Worm (Caenorhabditis elegans) whole organism, L1 larva: Measurements from ENCODE around the gene ZK666.1.

Source experiments
- C04F5.9 ChIP-seq: sonication (generic microtip); optimal IDR thresholded peaks from 2 replicates; lab custom pipeline; 2016; ENCODE audit warnings: missing genetic modification characterization, missing compliant biosample characterization
- C16A3.4 ChIP-seq: fragments of 150-350 bp; optimal IDR thresholded peaks from 2 replicates; lab custom pipeline; 2014; ENCODE audit warnings: missing biosample characterization, missing genetic modification characterization
- F16B12.6 ChIP-seq: fragments of 150-350 bp; optimal IDR thresholded peaks from 2 replicates; lab custom pipeline; 2014; ENCODE audit warnings: missing biosample characterization, missing genetic modification characterization
- alr-1 ChIP-seq: fragments of 200-800 bp; sonication (Bioruptor generic); optimal IDR thresholded peaks from 2 replicates; lab custom pipeline; 2018; ENCODE audit warnings: borderline replicate concordance, mild to moderate bottlenecking, missing genetic modification characterization, missing compliant biosample characterization
- ama-1 ChIP-seq: fragments of 150-350 bp; optimal IDR thresholded peaks from 2 replicates; lab custom pipeline; 2014
- blmp-1 ChIP-seq: fragments of 150-350 bp; optimal IDR thresholded peaks from 2 replicates; lab custom pipeline; 2014; ENCODE audit warnings: missing biosample characterization, missing genetic modification characterization
- ceh-63 ChIP-seq: fragments of 200-800 bp; sonication (Bioruptor generic); optimal IDR thresholded peaks from 2 replicates; lab custom pipeline; 2018; ENCODE audit warnings: mild to moderate bottlenecking, missing genetic modification characterization, missing compliant biosample characterization
- ceh-82 ChIP-seq, 3 experiments: fragments of 150-350 bp in 1 of 3; sonication (generic microtip) in 2 of 3; optimal IDR thresholded peaks; 2 replicates each; lab custom pipeline; 2014 to 2017; ENCODE audit warnings: missing biosample characterization in 3 of 3, missing genetic modification characterization in 3 of 3
- ceh-90 ChIP-seq: sonication (generic microtip); optimal IDR thresholded peaks from 2 replicates; lab custom pipeline; 2016; ENCODE audit warnings: missing genetic modification characterization, missing compliant biosample characterization
- dpl-1 ChIP-seq, 3 experiments: fragments of 150-350 bp in 2 of 3; sonication (generic microtip) in 1 of 3; optimal IDR thresholded peaks; 2 replicates each; lab custom pipeline; 2014 to 2017; ENCODE audit warnings: missing biosample characterization in 3 of 3, missing genetic modification characterization in 3 of 3, missing genetic modification reagents in 3 of 3
- dsc-1 ChIP-seq: sonication (generic microtip); optimal IDR thresholded peaks from 2 replicates; lab custom pipeline; 2016; ENCODE audit warnings: mild to moderate bottlenecking, missing genetic modification characterization, missing compliant biosample characterization
- efl-1 ChIP-seq, 4 experiments: fragments of 150-350 bp; optimal IDR thresholded peaks in 3 of 4; peaks in 1 of 4; 1 replicate in 1 of 4; 2 replicates in 3 of 4; lab custom pipeline; 2014; ENCODE audit warnings: missing biosample characterization in 2 of 4, missing genetic modification characterization in 2 of 4, missing genetic modification reagents in 2 of 4
- efl-3 ChIP-seq: fragments of 200-800 bp; sonication (Bioruptor generic); optimal IDR thresholded peaks from 2 replicates; lab custom pipeline; 2018; ENCODE audit warnings: mild to moderate bottlenecking, missing genetic modification characterization, missing compliant biosample characterization
- egl-13 ChIP-seq: sonication (generic microtip); optimal IDR thresholded peaks from 2 replicates; lab custom pipeline; 2016; ENCODE audit warnings: missing genotype, missing genetic modification reagents, missing genetic modification characterization, missing compliant biosample characterization
- egl-27 ChIP-seq, 2 experiments: fragments of 150-350 bp in 1 of 2; sonication (generic microtip); optimal IDR thresholded peaks; 3 replicates each; lab custom pipeline; 2017 to 2018; ENCODE audit warnings: missing biosample characterization in 2 of 2, missing genetic modification characterization in 2 of 2, missing genetic modification reagents in 2 of 2
- elt-2 ChIP-seq: sonication (generic microtip); optimal IDR thresholded peaks from 2 replicates; lab custom pipeline; 2016; ENCODE audit warnings: missing genetic modification characterization, mild to moderate bottlenecking, inconsistent platforms, missing compliant biosample characterization, missing genetic modification reagents
- elt-3 ChIP-seq, 6 experiments: fragments of 150-350 bp in 1 of 6; sonication (generic microtip); optimal IDR thresholded peaks; 2 replicates each; lab custom pipeline; 2017 to 2018; ENCODE audit warnings: missing biosample characterization in 6 of 6, missing genetic modification characterization in 6 of 6, inconsistent platforms in 1 of 6
- ets-5 ChIP-seq: fragments of 200-800 bp; sonication (Bioruptor generic); IDR thresholded peaks from 2 replicates; pipeline ENCODE4 v1.3.6; 2022; ENCODE audit warnings: missing genetic modification characterization, missing compliant biosample characterization
- fkh-10 ChIP-seq: sonication (generic microtip); optimal IDR thresholded peaks from 2 replicates; lab custom pipeline; 2017; ENCODE audit warnings: missing biosample characterization, missing genetic modification reagents, missing genetic modification characterization
- fkh-8 ChIP-seq: sonication (generic microtip); optimal IDR thresholded peaks from 2 replicates; lab custom pipeline; 2016; ENCODE audit warnings: mild to moderate bottlenecking, missing genetic modification characterization, missing compliant biosample characterization
- fos-1 ChIP-seq: fragments of 150-350 bp; optimal IDR thresholded peaks from 2 replicates; lab custom pipeline; 2014; ENCODE audit warnings: missing biosample characterization, missing genetic modification characterization
- grh-1 ChIP-seq: fragments of 200-800 bp; sonication (Bioruptor generic); IDR thresholded peaks from 2 replicates; pipeline ENCODE4 v1.3.6; 2022; ENCODE audit warnings: missing genetic modification reagents, missing genetic modification characterization, missing compliant biosample characterization
- irx-1 ChIP-seq: sonication (generic microtip); optimal IDR thresholded peaks from 2 replicates; lab custom pipeline; 2016; ENCODE audit warnings: missing genetic modification characterization, missing compliant biosample characterization
- jun-1 ChIP-seq: fragments of 150-350 bp; optimal IDR thresholded peaks from 2 replicates; lab custom pipeline; 2014; ENCODE audit warnings: missing biosample characterization, missing genetic modification reagents, missing genetic modification characterization
- lin-13 ChIP-seq: fragments of 150-350 bp; optimal IDR thresholded peaks from 2 replicates; lab custom pipeline; 2014; ENCODE audit warnings: missing biosample characterization, missing genetic modification reagents, missing genetic modification characterization
- lin-14 ChIP-seq: fragments of 200-800 bp; sonication (Bioruptor generic); optimal IDR thresholded peaks from 2 replicates; lab custom pipeline; 2018; ENCODE audit warnings: mild to moderate bottlenecking, missing genetic modification characterization, moderate library complexity, missing compliant biosample characterization
- lin-35 ChIP-seq, 2 experiments: fragments of 150-350 bp; optimal IDR thresholded peaks; 2 replicates each; lab custom pipeline; 2014; ENCODE audit warnings: missing biosample characterization in 2 of 2, missing genetic modification characterization in 2 of 2, missing genetic modification reagents in 2 of 2
- lin-39 ChIP-seq: fragments of 150-350 bp; optimal IDR thresholded peaks from 2 replicates; lab custom pipeline; 2014; ENCODE audit warnings: missing biosample characterization, missing genetic modification reagents, missing genetic modification characterization
- lsy-2 ChIP-seq, 2 experiments: fragments of 150-350 bp; optimal IDR thresholded peaks; 2 replicates each; lab custom pipeline; 2014; ENCODE audit warnings: missing biosample characterization in 2 of 2, missing genetic modification characterization in 2 of 2
- mdl-1 ChIP-seq, 2 experiments: fragments of 150-350 bp; optimal IDR thresholded peaks; 2 replicates each; lab custom pipeline; 2014 to 2017; ENCODE audit warnings: missing biosample characterization in 2 of 2, missing genetic modification characterization in 2 of 2, inconsistent platforms in 1 of 2
- mep-1 ChIP-seq: fragments of 150-350 bp; optimal IDR thresholded peaks from 2 replicates; lab custom pipeline; 2014; ENCODE audit warnings: missing biosample characterization, missing genetic modification characterization
- nhr-19 ChIP-seq: fragments of 200-800 bp; sonication (Bioruptor generic); conservative IDR thresholded peaks from 2 replicates; pipeline ENCODE4 v1.3.6; 2022; ENCODE audit warnings: missing genetic modification characterization, missing compliant biosample characterization
- nhr-20 ChIP-seq: sonication (generic microtip); optimal IDR thresholded peaks from 2 replicates; lab custom pipeline; 2016; ENCODE audit warnings: mild to moderate bottlenecking, missing genetic modification characterization, missing compliant biosample characterization
- nhr-237 ChIP-seq: fragments of 150-350 bp; optimal IDR thresholded peaks from 2 replicates; lab custom pipeline; 2014; ENCODE audit warnings: missing biosample characterization, missing genetic modification characterization
- nhr-28 ChIP-seq: fragments of 150-350 bp; optimal IDR thresholded peaks from 2 replicates; lab custom pipeline; 2014; ENCODE audit warnings: missing biosample characterization, missing genetic modification characterization
- nhr-71 ChIP-seq: sonication (generic microtip); optimal IDR thresholded peaks from 2 replicates; lab custom pipeline; 2016; ENCODE audit warnings: mild to moderate bottlenecking, missing genetic modification characterization, moderate library complexity, missing compliant biosample characterization
- nhr-85 ChIP-seq: sonication (generic microtip); peaks from one replicate; lab custom pipeline; 2016; ENCODE audit warnings: missing genetic modification characterization, inconsistent platforms, missing compliant biosample characterization
- pax-3 ChIP-seq: fragments of 200-800 bp; sonication (Bioruptor generic); optimal IDR thresholded peaks from 2 replicates; lab custom pipeline; 2018; ENCODE audit warnings: mild to moderate bottlenecking, missing genetic modification characterization, moderate library complexity, missing compliant biosample characterization
- pqm-1 ChIP-seq: sonication (generic microtip); optimal IDR thresholded peaks from 3 replicates; lab custom pipeline; 2017; ENCODE audit warnings: missing biosample characterization, missing genetic modification characterization
- skn-1 ChIP-seq: fragments of 150-350 bp; optimal IDR thresholded peaks from 2 replicates; lab custom pipeline; 2014; ENCODE audit warnings: missing biosample characterization, missing genetic modification characterization
- snpc-4 ChIP-seq: fragments of 150-350 bp; optimal IDR thresholded peaks from 2 replicates; lab custom pipeline; 2014; ENCODE audit warnings: missing biosample characterization, missing genetic modification characterization
- snu-23 ChIP-seq: sonication (generic microtip); optimal IDR thresholded peaks from 2 replicates; lab custom pipeline; 2016; ENCODE audit warnings: missing genetic modification characterization, missing compliant biosample characterization
- sox-4 ChIP-seq: sonication (generic microtip); optimal IDR thresholded peaks from 2 replicates; lab custom pipeline; 2016; ENCODE audit warnings: missing genetic modification characterization, missing compliant biosample characterization
- sptf-1 ChIP-seq: fragments of 150-350 bp; optimal IDR thresholded peaks from 2 replicates; lab custom pipeline; 2014; ENCODE audit warnings: missing biosample characterization, missing genetic modification characterization
- sup-37 ChIP-seq: fragments of 200-800 bp; sonication (Bioruptor generic); optimal IDR thresholded peaks from 2 replicates; lab custom pipeline; 2018; ENCODE audit warnings: mild to moderate bottlenecking, missing genetic modification characterization, missing compliant biosample characterization
- swsn-7 ChIP-seq: sonication (generic microtip); optimal IDR thresholded peaks from 2 replicates; lab custom pipeline; 2016; ENCODE audit warnings: missing genetic modification characterization, missing compliant biosample characterization
- tlp-1 ChIP-seq: fragments of 150-350 bp; optimal IDR thresholded peaks from 2 replicates; lab custom pipeline; 2014; ENCODE audit warnings: missing biosample characterization, missing genetic modification characterization
- unc-62 ChIP-seq: fragments of 150-350 bp; optimal IDR thresholded peaks from 2 replicates; lab custom pipeline; 2014; ENCODE audit warnings: missing biosample characterization, missing genetic modification reagents, missing genetic modification characterization
- unc-86 ChIP-seq: sonication (generic microtip); optimal IDR thresholded peaks from 2 replicates; lab custom pipeline; 2016; ENCODE audit warnings: missing genetic modification characterization, missing compliant biosample characterization
- zag-1 ChIP-seq: fragments of 150-350 bp; optimal IDR thresholded peaks from 2 replicates; lab custom pipeline; 2014; ENCODE audit warnings: missing biosample characterization, missing genetic modification characterization
- zip-4 ChIP-seq: fragments of 200-800 bp; sonication (Bioruptor generic); optimal IDR thresholded peaks from 2 replicates; lab custom pipeline; 2018; ENCODE audit warnings: mild to moderate bottlenecking, missing genetic modification characterization, moderate library complexity, missing compliant biosample characterization
- ztf-11 ChIP-seq, 2 experiments: sonication (generic microtip); optimal IDR thresholded peaks; 2 replicates each; lab custom pipeline; 2016 to 2017; ENCODE audit warnings: missing genetic modification characterization in 2 of 2, missing biosample characterization in 1 of 2, missing compliant biosample characterization in 1 of 2

The ZK666.1 gene

DNA sequence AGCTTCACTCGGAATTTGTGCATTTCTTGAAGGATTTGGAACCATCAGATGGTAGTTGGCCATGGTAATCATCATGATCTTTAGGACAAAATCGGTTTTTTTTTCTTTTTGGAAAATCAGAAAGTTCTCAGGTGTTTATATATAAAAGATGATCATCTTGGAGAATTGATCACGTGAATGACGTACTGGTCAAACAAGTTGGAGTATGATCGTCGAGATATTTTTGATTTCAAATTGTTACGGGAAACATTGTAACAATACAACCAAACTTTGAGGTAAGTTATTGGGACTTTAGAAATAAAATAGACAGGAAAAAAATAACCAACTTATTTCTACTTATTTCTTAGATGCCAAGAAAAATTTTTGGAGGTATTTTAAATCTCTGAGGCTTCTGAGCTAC lies 47.9 kb upstream of the ZK666.1 start, which contains the start of gene F59B10.4 (continued):
- no peak for TF ChIP-seq grh-1
- TF ChIP-seq zip-4 (GFP tag; lab: Kevin White, UChicago), result no peak
- no peak for TF ChIP-seq egl-13 (tag; lab: Kevin White, UChicago)
- TF ChIP-seq sup-37, result no peak
- no peak for TF ChIP-seq tlp-1

DNA sequence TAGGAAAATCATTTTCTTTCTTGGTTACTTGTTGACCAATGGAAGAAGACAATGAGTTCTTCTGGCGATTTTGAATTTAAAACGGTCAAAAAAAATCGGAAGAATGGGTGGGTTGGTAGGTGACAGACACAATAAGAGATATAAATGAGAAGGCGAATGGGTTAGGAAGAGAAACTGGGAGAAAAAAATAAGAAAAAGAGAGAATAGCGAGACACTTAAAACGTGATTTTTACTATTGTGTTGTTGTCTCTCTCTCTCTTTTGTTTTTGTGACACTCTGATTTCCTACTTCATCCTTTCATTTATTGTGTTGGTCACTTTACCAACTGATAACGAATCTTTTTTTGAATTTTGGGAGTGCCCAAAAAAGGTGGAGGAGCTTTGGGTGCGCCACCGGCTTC lies 45.2 kb upstream of the ZK666.1 start:
- TF ChIP-seq nhr-237 (tag; lab: Kevin White, UChicago) (no peak), elt-3 (tag; optimal IDR thresholded peaks at IDR 0.05; lab: Kevin White, UChicago) (peak in 2 of 6 experiments; percentile 4 to 8), lin-35 (GFP tag; optimal IDR thresholded peaks at IDR 0.05; lab: Kevin White, UChicago) (peak in 1 of 2 experiments; percentile 24), blmp-1 (tag; lab: Kevin White, UChicago) (peak; percentile 74), pax-3 (tag; lab: Kevin White, UChicago) (no peak), lin-39 (tag; lab: Kevin White, UChicago) (no peak), F16B12.6 (no peak), nhr-71 (tag; lab: Kevin White, UChicago) (peak; percentile 25), pqm-1 (tag; lab: Kevin White, UChicago) (no peak), snu-23 (GFP tag; lab: Kevin White, UChicago) (peak; percentile 49), sox-4 (tag; lab: Kevin White, UChicago) (no peak), ama-1 (lab: Kevin White, UChicago) (no peak), ets-5 (GFP tag; lab: Robert Waterston, UW) (no peak), snpc-4 (tag; lab: Kevin White, UChicago) (no peak), mdl-1 (tag; optimal IDR thresholded peaks at IDR 0.05; lab: Kevin White, UChicago) (no peak), ceh-90 (no peak), grh-1 (no peak), zag-1 (tag; lab: Kevin White, UChicago) (no peak), fkh-10 (GFP tag; lab: Kevin White, UChicago) (no peak), dpl-1 (GFP tag; optimal IDR thresholded peaks at IDR 0.05; lab: Kevin White, UChicago) (no peak), efl-1 (optimal IDR thresholded peaks at IDR 0.05; lab: Kevin White, UChicago) (no peak), efl-1 (GFP tag; optimal IDR thresholded peaks at IDR 0.05 in 1 of 2; lab: Kevin White, UChicago) (no peak), nhr-28 (tag; lab: Kevin White, UChicago) (no peak), mep-1 (tag; lab: Kevin White, UChicago) (no peak), fos-1 (tag; lab: Kevin White, UChicago) (no peak), unc-86 (tag; lab: Kevin White, UChicago) (no peak), C16A3.4 (tag; lab: Kevin White, UChicago) (peak; percentile 14), sptf-1 (no peak), lsy-2 (tag; optimal IDR thresholded peaks at IDR 0.05; lab: Kevin White, UChicago) (peak in 1 of 2 experiments; percentile 25), C04F5.9 (tag; lab: Kevin White, UChicago) (no peak), irx-1 (tag; lab: Kevin White, UChicago) (no peak), efl-3 (GFP tag; lab: Kevin White, UChicago) (no peak), dsc-1 (tag; lab: Kevin White, UChicago) (no peak), nhr-20 (tag; lab: Kevin White, UChicago) (peak; percentile 48), alr-1 (tag; lab: Kevin White, UChicago) (no peak), ztf-11 (tag; optimal IDR thresholded peaks at IDR 0.05; lab: Kevin White, UChicago) (no peak), nhr-19 (no peak), unc-62 (no peak), nhr-85 (tag; lab: Kevin White, UChicago) (peak; percentile 63), fkh-8 (no peak), skn-1 (tag; lab: Kevin White, UChicago) (no peak), lin-14 (peak; percentile 71), ceh-63 (no peak), ceh-82 (tag; optimal IDR thresholded peaks at IDR 0.05; lab: Kevin White, UChicago) (no peak), swsn-7 (tag; lab: Kevin White, UChicago) (no peak), elt-2 (no peak), jun-1 (tag; lab: Kevin White, UChicago) (no peak), lin-13 (GFP tag; lab: Kevin White, UChicago) (no peak), egl-27 (tag; optimal IDR thresholded peaks at IDR 0.05; lab: Kevin White, UChicago) (no peak)
